Worm (Caenorhabditis elegans) whole organism, L1 larva: Measurements from ENCODE around the gene sod-5.

Experiments
- egl-27 ChIP-seq, 2 experiments: fragments of 150-350 bp in 1 of 2; sonication (generic microtip); optimal IDR thresholded peaks; 3 replicates each; lab custom pipeline; 2017 to 2018; ENCODE audit warnings: missing biosample characterization in 2 of 2, missing genetic modification characterization in 2 of 2, missing genetic modification reagents in 2 of 2
- fos-1 ChIP-seq: fragments of 150-350 bp; optimal IDR thresholded peaks from 2 replicates; lab custom pipeline; 2014; ENCODE audit warnings: missing biosample characterization, missing genetic modification characterization
- lin-15B ChIP-seq: fragments of 150-350 bp; sonication (generic microtip); optimal IDR thresholded peaks from 3 replicates; lab custom pipeline; 2014; ENCODE audit warnings: missing biosample characterization, missing genetic modification characterization

ce11 chrII:4453051-4453450 lies 35.6 kb downstream of the sod-5 start, which contains the start of gene twk-2:
- no peak for TF ChIP-seq egl-27 (tag; optimal IDR thresholded peaks at IDR 0.05; lab: Kevin White, UChicago)
- no peak for TF ChIP-seq fos-1 (tag; lab: Kevin White, UChicago)
- no peak for TF ChIP-seq lin-15B
